Worm (Caenorhabditis elegans) whole organism, late embryonic: ENCODE measurements around the gene tyra-2.

ENCODE experiments used
- K02D7.2 ChIP-seq: sonication (generic microtip); optimal IDR thresholded peaks from 2 replicates; lab custom pipeline; 2017; ENCODE audit warnings: mild to moderate bottlenecking, missing genetic modification characterization, missing compliant biosample characterization
- K09A11.1 ChIP-seq: sonication (generic microtip); optimal IDR thresholded peaks from 2 replicates; lab custom pipeline; 2017; ENCODE audit warnings: antibody characterized with exemption, mild to moderate bottlenecking, missing genetic modification characterization, missing compliant biosample characterization; ENCODE audit not compliant: insufficient read depth
- ama-1 ChIP-seq: fragments of 150-350 bp; optimal IDR thresholded peaks from 2 replicates; lab custom pipeline; 2014
- ceh-18 ChIP-seq: sonication (generic microtip); optimal IDR thresholded peaks from 2 replicates; lab custom pipeline; 2016; ENCODE audit warnings: missing genetic modification characterization, missing compliant biosample characterization
- ceh-31 ChIP-seq: sonication (generic microtip); optimal IDR thresholded peaks from 2 replicates; lab custom pipeline; 2016; ENCODE audit warnings: missing genetic modification characterization, missing compliant biosample characterization
- dve-1 ChIP-seq: sonication (generic microtip); optimal IDR thresholded peaks from 2 replicates; lab custom pipeline; 2017; ENCODE audit warnings: antibody characterized with exemption, mild to moderate bottlenecking, missing genetic modification characterization, missing compliant biosample characterization
- elt-2 ChIP-seq: sonication (generic microtip); optimal IDR thresholded peaks from 2 replicates; lab custom pipeline; 2016; ENCODE audit warnings: missing genetic modification reagents, missing genetic modification characterization, missing compliant biosample characterization
- gmeb-2 ChIP-seq: sonication (generic microtip); optimal IDR thresholded peaks from 2 replicates; lab custom pipeline; 2016; ENCODE audit warnings: missing genetic modification characterization, inconsistent platforms, missing compliant biosample characterization
- hlh-6 ChIP-seq: sonication (generic microtip); optimal IDR thresholded peaks from 2 replicates; lab custom pipeline; 2016; ENCODE audit warnings: missing genotype, missing genetic modification characterization, missing compliant biosample characterization
- pros-1 ChIP-seq: fragments of 150-350 bp; optimal IDR thresholded peaks from 2 replicates; lab custom pipeline; 2014; ENCODE audit warnings: missing biosample characterization, missing genetic modification reagents, missing genetic modification characterization
- ref-2 ChIP-seq: sonication (generic microtip); optimal IDR thresholded peaks from 2 replicates; lab custom pipeline; 2016; ENCODE audit warnings: missing genetic modification characterization, missing compliant biosample characterization
- sox-4 ChIP-seq: sonication (generic microtip); optimal IDR thresholded peaks from 2 replicates; lab custom pipeline; 2017; ENCODE audit warnings: mild to moderate bottlenecking, missing genetic modification characterization, inconsistent platforms, missing compliant biosample characterization
- tbx-2 ChIP-seq: sonication (generic microtip); optimal IDR thresholded peaks from 2 replicates; lab custom pipeline; 2016; ENCODE audit warnings: missing genetic modification characterization, missing compliant biosample characterization
- unc-3 ChIP-seq, 2 experiments: fragments of 200-800 bp in 1 of 2; sonication (Bioruptor generic) in 1 of 2; sonication (generic microtip) in 1 of 2; conservative IDR thresholded peaks in 1 of 2; optimal IDR thresholded peaks in 1 of 2; 2 replicates each; pipeline versions ENCODE4 v1.3.6 to Lab custom; 2016 to 2022; ENCODE audit warnings: missing compliant biosample characterization in 2 of 2, missing genetic modification characterization in 2 of 2, missing genetic modification reagents in 1 of 2
- unc-42 ChIP-seq: sonication (generic microtip); optimal IDR thresholded peaks from 2 replicates; lab custom pipeline; 2016; ENCODE audit warnings: missing genotype, missing genetic modification characterization, missing compliant biosample characterization
- unc-55 ChIP-seq: sonication (generic microtip); optimal IDR thresholded peaks from 2 replicates; lab custom pipeline; 2017; ENCODE audit warnings: missing biosample characterization, missing genetic modification reagents, missing genetic modification characterization

The tyra-2 gene

DNA sequence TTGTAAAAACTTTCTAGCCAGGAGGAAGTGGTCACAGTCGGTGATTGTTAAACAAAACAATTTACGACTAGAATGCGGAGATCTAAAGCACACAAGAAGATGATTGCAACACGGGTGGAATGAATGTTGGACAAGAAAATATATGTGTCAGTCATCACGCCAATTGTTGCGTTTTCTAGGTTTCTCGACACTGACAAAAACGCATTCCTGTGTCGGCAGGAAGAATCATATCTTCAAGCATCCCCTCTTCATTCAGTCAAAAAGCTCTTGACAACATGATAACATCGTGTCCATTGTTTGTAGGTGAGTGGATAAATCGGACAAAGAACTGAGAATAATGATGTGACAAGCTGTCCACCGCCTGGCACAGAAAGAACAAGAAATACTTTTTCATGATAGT lies 45.8 kb downstream of the tyra-2 start:
- TF ChIP-seq sox-4: no peak
- peak; percentile 83 for TF ChIP-seq unc-55 (GFP tag; lab: Kevin White, UChicago)
- peak; percentile 36 for TF ChIP-seq ceh-18 (tag; lab: Kevin White, UChicago)

DNA sequence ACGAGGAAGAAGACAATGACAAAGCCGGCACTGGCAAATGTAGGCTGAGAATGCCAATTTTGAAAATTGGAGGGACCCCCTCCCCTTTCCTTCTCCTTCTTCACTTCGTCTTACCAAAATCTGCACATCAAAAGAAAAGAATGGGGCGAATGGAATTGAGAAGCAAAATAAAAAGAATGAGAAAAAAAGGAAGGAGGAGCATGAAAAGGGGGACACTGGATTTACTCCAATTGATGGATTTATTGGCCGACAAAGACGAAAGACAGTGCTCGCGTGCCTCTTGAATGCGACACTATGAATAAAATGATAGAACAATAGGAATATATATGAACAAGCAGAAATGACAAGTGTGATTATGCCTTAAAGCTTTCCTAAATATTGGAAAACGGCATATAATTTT lies 46.5 kb downstream of the tyra-2 start:
- TF ChIP-seq pros-1 (no peak), K09A11.1 (tag; lab: Kevin White, UChicago) (no peak)
- TF ChIP-seq, all 69 proteins: peak for 0

DNA sequence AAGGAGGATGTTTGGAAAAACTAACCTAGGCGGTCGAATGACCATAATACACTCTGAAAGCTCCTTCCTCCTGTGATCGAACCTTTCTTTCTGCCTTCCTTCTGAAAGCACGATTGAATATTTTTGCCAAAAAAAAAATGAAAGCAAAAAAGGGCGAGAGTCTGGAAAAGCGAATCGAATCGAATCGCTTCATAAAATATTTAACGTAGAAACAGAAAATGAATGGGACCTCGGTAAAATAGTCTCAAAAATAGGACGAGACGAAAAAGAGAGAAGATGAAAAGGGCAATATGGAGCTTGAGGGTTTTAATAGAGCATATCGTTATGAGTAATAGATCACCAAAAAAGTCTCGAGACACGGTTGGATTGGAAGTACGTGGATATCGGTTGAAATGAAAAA lies 49.1 kb downstream of the tyra-2 start, which contains the start of gene inx-1:
Gene inx-1 (minus strand): TSS at position 101 of the 400 bp plus-strand sequence.
- no peak for TF ChIP-seq ama-1 (lab: Kevin White, UChicago)
- no peak for TF ChIP-seq unc-3 (GFP tag; conservative IDR thresholded peaks at IDR 0.05; lab: Robert Waterston, UW)
- TF ChIP-seq unc-3 (tag; optimal IDR thresholded peaks at IDR 0.05; lab: Kevin White, UChicago): no peak
- no peak for TF ChIP-seq gmeb-2 (tag; lab: Kevin White, UChicago)
- no peak for TF ChIP-seq tbx-2 (tag; lab: Kevin White, UChicago)
- no peak for TF ChIP-seq elt-2 (tag; lab: Kevin White, UChicago)

DNA sequence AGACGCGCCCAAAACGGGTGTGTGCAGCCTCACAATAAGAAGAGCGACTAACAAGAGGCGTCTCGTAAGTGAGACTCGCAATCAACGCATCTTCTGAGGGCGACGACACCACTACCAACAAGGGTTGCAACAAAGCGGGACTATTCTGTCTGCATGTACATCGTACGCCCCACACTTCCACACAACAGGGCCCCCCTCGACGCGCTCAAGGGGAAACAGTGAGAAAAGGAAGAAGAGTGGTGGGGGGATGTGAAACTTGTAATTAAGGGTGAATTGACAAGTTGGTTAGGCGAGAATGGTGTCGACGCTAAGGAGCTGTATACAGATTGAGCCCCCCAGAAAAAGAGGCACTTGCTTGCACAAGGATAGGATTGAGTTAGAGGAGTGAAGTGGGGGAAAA lies 52.0 kb downstream of the tyra-2 start:
- TF ChIP-seq dve-1: no peak
- no peak for TF ChIP-seq K02D7.2 (tag; lab: Kevin White, UChicago)
- peak; percentile 31 for TF ChIP-seq ref-2
- TF ChIP-seq sox-4: peak; percentile 18
- peak; percentile 61 for TF ChIP-seq ceh-31 (tag; lab: Kevin White, UChicago)
- peak; percentile 8 for TF ChIP-seq hlh-6
- peak; percentile 10 for TF ChIP-seq unc-42
- TF ChIP-seq, all 69 proteins: peak for 5
